Worm (Caenorhabditis elegans) whole organism, L1 larva: ENCODE data around the gene R10E4.9.

Experiments
- C34B4.2 ChIP-seq: sonication (generic microtip); optimal IDR thresholded peaks from 2 replicates; lab custom pipeline; 2017; ENCODE audit warnings: mild to moderate bottlenecking, missing genetic modification characterization, missing compliant biosample characterization
- Y116A8C.19 ChIP-seq: sonication (generic microtip); optimal IDR thresholded peaks from 2 replicates; lab custom pipeline; 2016; ENCODE audit warnings: missing compliant biosample characterization, missing genetic modification characterization, borderline replicate concordance
- aha-1 ChIP-seq: fragments of 150-350 bp; optimal IDR thresholded peaks from 2 replicates; lab custom pipeline; 2014; ENCODE audit warnings: missing biosample characterization, missing genetic modification characterization
- alr-1 ChIP-seq: fragments of 200-800 bp; sonication (Bioruptor generic); optimal IDR thresholded peaks from 2 replicates; lab custom pipeline; 2018; ENCODE audit warnings: borderline replicate concordance, mild to moderate bottlenecking, missing genetic modification characterization, missing compliant biosample characterization
- ama-1 ChIP-seq: fragments of 150-350 bp; optimal IDR thresholded peaks from 2 replicates; lab custom pipeline; 2014
- ceh-82 ChIP-seq, 3 experiments: fragments of 150-350 bp in 1 of 3; sonication (generic microtip) in 2 of 3; optimal IDR thresholded peaks; 2 replicates each; lab custom pipeline; 2014 to 2017; ENCODE audit warnings: missing biosample characterization in 3 of 3, missing genetic modification characterization in 3 of 3
- ceh-90 ChIP-seq: sonication (generic microtip); optimal IDR thresholded peaks from 2 replicates; lab custom pipeline; 2016; ENCODE audit warnings: missing genetic modification characterization, missing compliant biosample characterization
- dsc-1 ChIP-seq: sonication (generic microtip); optimal IDR thresholded peaks from 2 replicates; lab custom pipeline; 2016; ENCODE audit warnings: mild to moderate bottlenecking, missing genetic modification characterization, missing compliant biosample characterization
- efl-1 ChIP-seq, 4 experiments: fragments of 150-350 bp; optimal IDR thresholded peaks in 3 of 4; peaks in 1 of 4; 1 replicate in 1 of 4; 2 replicates in 3 of 4; lab custom pipeline; 2014; ENCODE audit warnings: missing biosample characterization in 2 of 4, missing genetic modification characterization in 2 of 4, missing genetic modification reagents in 2 of 4
- efl-3 ChIP-seq: fragments of 200-800 bp; sonication (Bioruptor generic); optimal IDR thresholded peaks from 2 replicates; lab custom pipeline; 2018; ENCODE audit warnings: mild to moderate bottlenecking, missing genetic modification characterization, missing compliant biosample characterization
- egl-13 ChIP-seq: sonication (generic microtip); optimal IDR thresholded peaks from 2 replicates; lab custom pipeline; 2016; ENCODE audit warnings: missing genotype, missing genetic modification reagents, missing genetic modification characterization, missing compliant biosample characterization
- egl-27 ChIP-seq, 2 experiments: fragments of 150-350 bp in 1 of 2; sonication (generic microtip); optimal IDR thresholded peaks; 3 replicates each; lab custom pipeline; 2017 to 2018; ENCODE audit warnings: missing biosample characterization in 2 of 2, missing genetic modification characterization in 2 of 2, missing genetic modification reagents in 2 of 2
- elt-2 ChIP-seq: sonication (generic microtip); optimal IDR thresholded peaks from 2 replicates; lab custom pipeline; 2016; ENCODE audit warnings: missing genetic modification characterization, mild to moderate bottlenecking, inconsistent platforms, missing compliant biosample characterization, missing genetic modification reagents
- elt-3 ChIP-seq, 6 experiments: fragments of 150-350 bp in 1 of 6; sonication (generic microtip); optimal IDR thresholded peaks; 2 replicates each; lab custom pipeline; 2017 to 2018; ENCODE audit warnings: missing biosample characterization in 6 of 6, missing genetic modification characterization in 6 of 6, inconsistent platforms in 1 of 6
- fkh-4 ChIP-seq: sonication (generic microtip); optimal IDR thresholded peaks from 2 replicates; lab custom pipeline; 2016; ENCODE audit warnings: missing compliant biosample characterization, missing genetic modification characterization, borderline replicate concordance
- fkh-8 ChIP-seq: sonication (generic microtip); optimal IDR thresholded peaks from 2 replicates; lab custom pipeline; 2016; ENCODE audit warnings: mild to moderate bottlenecking, missing genetic modification characterization, missing compliant biosample characterization
- fos-1 ChIP-seq: fragments of 150-350 bp; optimal IDR thresholded peaks from 2 replicates; lab custom pipeline; 2014; ENCODE audit warnings: missing biosample characterization, missing genetic modification characterization
- grh-1 ChIP-seq: fragments of 200-800 bp; sonication (Bioruptor generic); IDR thresholded peaks from 2 replicates; pipeline ENCODE4 v1.3.6; 2022; ENCODE audit warnings: missing genetic modification reagents, missing genetic modification characterization, missing compliant biosample characterization
- hlh-17 ChIP-seq: fragments of 200-800 bp; sonication (Bioruptor generic); optimal IDR thresholded peaks from 2 replicates; lab custom pipeline; 2018; ENCODE audit warnings: missing genetic modification characterization, mild to moderate bottlenecking, missing compliant biosample characterization, moderate library complexity, borderline replicate concordance
- isw-1 ChIP-seq: fragments of 200-800 bp; sonication (Bioruptor generic); IDR thresholded peaks from 2 replicates; pipeline ENCODE4 v1.3.6; 2022; ENCODE audit warnings: missing genetic modification characterization, missing compliant biosample characterization
- jun-1 ChIP-seq: fragments of 150-350 bp; optimal IDR thresholded peaks from 2 replicates; lab custom pipeline; 2014; ENCODE audit warnings: missing biosample characterization, missing genetic modification reagents, missing genetic modification characterization
- lin-35 ChIP-seq, 2 experiments: fragments of 150-350 bp; optimal IDR thresholded peaks; 2 replicates each; lab custom pipeline; 2014; ENCODE audit warnings: missing biosample characterization in 2 of 2, missing genetic modification characterization in 2 of 2, missing genetic modification reagents in 2 of 2
- lin-39 ChIP-seq: fragments of 150-350 bp; optimal IDR thresholded peaks from 2 replicates; lab custom pipeline; 2014; ENCODE audit warnings: missing biosample characterization, missing genetic modification reagents, missing genetic modification characterization
- lir-3 ChIP-seq: sonication (generic microtip); optimal IDR thresholded peaks from 2 replicates; lab custom pipeline; 2016; ENCODE audit warnings: mild to moderate bottlenecking, missing genetic modification characterization, moderate library complexity, missing compliant biosample characterization; ENCODE audit not compliant: poor library complexity
- lsy-2 ChIP-seq, 2 experiments: fragments of 150-350 bp; optimal IDR thresholded peaks; 2 replicates each; lab custom pipeline; 2014; ENCODE audit warnings: missing biosample characterization in 2 of 2, missing genetic modification characterization in 2 of 2
- mab-9 ChIP-seq: fragments of 200-800 bp; sonication (Bioruptor generic); IDR thresholded peaks from 2 replicates; pipeline ENCODE4 v1.3.6; 2022; ENCODE audit warnings: missing genetic modification reagents, missing genetic modification characterization, missing compliant biosample characterization
- nhr-12 ChIP-seq: sonication (generic microtip); optimal IDR thresholded peaks from 2 replicates; lab custom pipeline; 2017; ENCODE audit warnings: missing biosample characterization, missing genetic modification characterization
- nhr-19 ChIP-seq: fragments of 200-800 bp; sonication (Bioruptor generic); conservative IDR thresholded peaks from 2 replicates; pipeline ENCODE4 v1.3.6; 2022; ENCODE audit warnings: missing genetic modification characterization, missing compliant biosample characterization
- nhr-20 ChIP-seq: sonication (generic microtip); optimal IDR thresholded peaks from 2 replicates; lab custom pipeline; 2016; ENCODE audit warnings: mild to moderate bottlenecking, missing genetic modification characterization, missing compliant biosample characterization
- nhr-28 ChIP-seq: fragments of 150-350 bp; optimal IDR thresholded peaks from 2 replicates; lab custom pipeline; 2014; ENCODE audit warnings: missing biosample characterization, missing genetic modification characterization
- nhr-47 ChIP-seq: sonication (generic microtip); optimal IDR thresholded peaks from 2 replicates; lab custom pipeline; 2016; ENCODE audit warnings: mild to moderate bottlenecking, missing genetic modification characterization, moderate library complexity, missing compliant biosample characterization
- nhr-71 ChIP-seq: sonication (generic microtip); optimal IDR thresholded peaks from 2 replicates; lab custom pipeline; 2016; ENCODE audit warnings: mild to moderate bottlenecking, missing genetic modification characterization, moderate library complexity, missing compliant biosample characterization
- nhr-76 ChIP-seq: sonication (generic microtip); optimal IDR thresholded peaks from 2 replicates; lab custom pipeline; 2017; ENCODE audit warnings: missing biosample characterization, missing genetic modification characterization
- nhr-84 ChIP-seq: sonication (generic microtip); optimal IDR thresholded peaks from 2 replicates; lab custom pipeline; 2017; ENCODE audit warnings: missing biosample characterization, missing genetic modification characterization
- nhr-90 ChIP-seq: sonication (generic microtip); optimal IDR thresholded peaks from 2 replicates; lab custom pipeline; 2016; ENCODE audit warnings: mild to moderate bottlenecking, missing genetic modification characterization, missing compliant biosample characterization; ENCODE audit not compliant: poor library complexity
- pag-3 ChIP-seq: sonication (generic microtip); optimal IDR thresholded peaks from 2 replicates; lab custom pipeline; 2017; ENCODE audit warnings: missing genetic modification characterization, mild to moderate bottlenecking, missing compliant biosample characterization, antibody characterized with exemption, borderline replicate concordance; ENCODE audit not compliant: insufficient read depth
- pax-3 ChIP-seq: fragments of 200-800 bp; sonication (Bioruptor generic); optimal IDR thresholded peaks from 2 replicates; lab custom pipeline; 2018; ENCODE audit warnings: mild to moderate bottlenecking, missing genetic modification characterization, moderate library complexity, missing compliant biosample characterization
- pqm-1 ChIP-seq: sonication (generic microtip); optimal IDR thresholded peaks from 3 replicates; lab custom pipeline; 2017; ENCODE audit warnings: missing biosample characterization, missing genetic modification characterization
- rnt-1 ChIP-seq: sonication (generic microtip); optimal IDR thresholded peaks from 2 replicates; lab custom pipeline; 2016; ENCODE audit warnings: mild to moderate bottlenecking, missing genetic modification characterization, moderate library complexity, missing compliant biosample characterization
- skn-1 ChIP-seq: fragments of 150-350 bp; optimal IDR thresholded peaks from 2 replicates; lab custom pipeline; 2014; ENCODE audit warnings: missing biosample characterization, missing genetic modification characterization
- snu-23 ChIP-seq: sonication (generic microtip); optimal IDR thresholded peaks from 2 replicates; lab custom pipeline; 2016; ENCODE audit warnings: missing genetic modification characterization, missing compliant biosample characterization
- sptf-1 ChIP-seq: fragments of 150-350 bp; optimal IDR thresholded peaks from 2 replicates; lab custom pipeline; 2014; ENCODE audit warnings: missing biosample characterization, missing genetic modification characterization
- tlp-1 ChIP-seq: fragments of 150-350 bp; optimal IDR thresholded peaks from 2 replicates; lab custom pipeline; 2014; ENCODE audit warnings: missing biosample characterization, missing genetic modification characterization
- unc-130 ChIP-seq: fragments of 150-350 bp; optimal IDR thresholded peaks from 2 replicates; lab custom pipeline; 2017; ENCODE audit warnings: missing biosample characterization, missing genetic modification characterization, inconsistent platforms
- unc-30 ChIP-seq: sonication (generic microtip); optimal IDR thresholded peaks from 2 replicates; lab custom pipeline; 2017; ENCODE audit warnings: missing biosample characterization, missing genetic modification characterization
- unc-86 ChIP-seq: sonication (generic microtip); optimal IDR thresholded peaks from 2 replicates; lab custom pipeline; 2016; ENCODE audit warnings: missing genetic modification characterization, missing compliant biosample characterization
- vab-15 ChIP-seq: sonication (generic microtip); optimal IDR thresholded peaks from 2 replicates; lab custom pipeline; 2017; ENCODE audit warnings: missing genotype, mild to moderate bottlenecking, missing genetic modification characterization, missing compliant biosample characterization
- ztf-11 ChIP-seq, 2 experiments: sonication (generic microtip); optimal IDR thresholded peaks; 2 replicates each; lab custom pipeline; 2016 to 2017; ENCODE audit warnings: missing genetic modification characterization in 2 of 2, missing biosample characterization in 1 of 2, missing compliant biosample characterization in 1 of 2

The R10E4.9 gene

DNA sequence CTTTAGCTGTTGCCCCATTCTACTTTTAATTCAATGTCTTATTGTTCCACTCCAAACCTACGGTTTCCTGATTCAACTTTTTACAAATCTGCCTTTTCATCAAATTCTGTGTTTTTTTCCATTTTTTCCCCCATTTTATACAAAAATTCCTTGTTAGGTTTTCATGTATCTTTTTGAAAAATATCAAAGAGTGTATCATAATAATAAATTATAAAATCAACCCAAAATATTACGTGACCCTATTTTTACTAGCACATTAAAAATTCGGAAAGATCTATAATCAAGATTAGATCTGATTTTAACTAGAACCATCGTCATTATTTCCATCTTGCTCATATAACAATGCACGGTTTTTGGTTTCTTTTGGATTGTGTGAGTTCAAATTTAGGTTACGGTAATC, 17.9 kb upstream of the R10E4.9 start, which contains the start of gene H38K22.6:
Gene H38K22.6, plus strand, starts transcription at position 301 of the 400 bp plus-strand sequence.
- no peak for TF ChIP-seq nhr-90 (tag; lab: Kevin White, UChicago)
- TF ChIP-seq efl-1 (optimal IDR thresholded peaks at IDR 0.05; lab: Kevin White, UChicago), result no peak
- TF ChIP-seq efl-1 (GFP tag; optimal IDR thresholded peaks at IDR 0.05 in 1 of 2; lab: Kevin White, UChicago), result peak in 1 of 2 experiments; percentile 48

ce11 chrIII:4317065-4317752, 15.0 kb upstream of the R10E4.9 start, which contains the start of gene tag-131:
TSS of gene tag-131 (plus strand) at chrIII:4317702.
- TF ChIP-seq pag-3 (tag; lab: Kevin White, UChicago) (no peak), isw-1 (no peak), ceh-90 (tag; lab: Kevin White, UChicago) (no peak), efl-3 (GFP tag; lab: Kevin White, UChicago) (no peak), nhr-19 (peak; percentile 43), alr-1 (tag; lab: Kevin White, UChicago) (no peak), C34B4.2 (tag; lab: Kevin White, UChicago) (no peak), Y116A8C.19 (tag; lab: Kevin White, UChicago) (no peak), fos-1 (tag; lab: Kevin White, UChicago) (no peak), lin-39 (tag; lab: Kevin White, UChicago) (peak; percentile 8), unc-30 (tag; lab: Kevin White, UChicago) (no peak), ztf-11 (tag; optimal IDR thresholded peaks at IDR 0.05; lab: Kevin White, UChicago) (no peak), elt-3 (tag; optimal IDR thresholded peaks at IDR 0.05; lab: Kevin White, UChicago) (peak in 2 of 6 experiments; percentile 10 to 24), skn-1 (tag; lab: Kevin White, UChicago) (no peak), nhr-28 (no peak), lsy-2 (tag; optimal IDR thresholded peaks at IDR 0.05; lab: Kevin White, UChicago) (peak; percentile 38 to 67), jun-1 (no peak), egl-27 (tag; optimal IDR thresholded peaks at IDR 0.05; lab: Kevin White, UChicago) (no peak), nhr-90 (tag; lab: Kevin White, UChicago) (no peak), hlh-17 (GFP tag; lab: Kevin White, UChicago) (no peak), mab-9 (GFP tag; lab: Robert Waterston, UW) (no peak), nhr-47 (tag; lab: Kevin White, UChicago) (peak; percentile 36), aha-1 (tag; lab: Kevin White, UChicago) (no peak), nhr-12 (tag; lab: Kevin White, UChicago) (no peak), nhr-20 (tag; lab: Kevin White, UChicago) (peak; percentile 63), lin-35 (GFP tag; optimal IDR thresholded peaks at IDR 0.05; lab: Kevin White, UChicago) (peak; percentile 17 to 36), egl-13 (tag; lab: Kevin White, UChicago) (no peak), rnt-1 (peak; percentile 74), nhr-84 (no peak), ama-1 (lab: Kevin White, UChicago) (no peak), nhr-76 (tag; lab: Kevin White, UChicago) (no peak), pax-3 (tag; lab: Kevin White, UChicago) (no peak), lir-3 (tag; lab: Kevin White, UChicago) (peak; percentile 16), fkh-8 (tag; lab: Kevin White, UChicago) (no peak), unc-130 (tag; lab: Kevin White, UChicago) (no peak), fkh-4 (no peak), grh-1 (GFP tag; lab: Robert Waterston, UW) (no peak), nhr-71 (tag; lab: Kevin White, UChicago) (peak; percentile 80), ceh-82 (tag; optimal IDR thresholded peaks at IDR 0.05; lab: Kevin White, UChicago) (no peak), dsc-1 (tag; lab: Kevin White, UChicago) (peak; percentile 67), pqm-1 (tag; lab: Kevin White, UChicago) (no peak), sptf-1 (tag; lab: Kevin White, UChicago) (no peak), elt-2 (no peak), snu-23 (GFP tag; lab: Kevin White, UChicago) (peak; percentile 75), tlp-1 (no peak), vab-15 (tag; lab: Kevin White, UChicago) (no peak), unc-86 (no peak)
